Worm (Caenorhabditis elegans) whole organism, young adult: ENCODE measurements around the gene deb-1.
A peak's percentile ranks its signal among the peaks of the same experiment; 100 is the strongest.

Experiments
- B0019.2 ChIP-seq: fragments of 200-800 bp; sonication (Bioruptor generic); conservative IDR thresholded peaks from 2 replicates; pipeline ENCODE4 v1.3.6; 2022; ENCODE audit warnings: missing genetic modification reagents, missing genetic modification characterization, missing compliant biosample characterization
- F10E7.11 ChIP-seq: sonication (generic microtip); optimal IDR thresholded peaks from 2 replicates; lab custom pipeline; 2017; ENCODE audit warnings: mild to moderate bottlenecking, missing genetic modification characterization, moderate library complexity, missing compliant biosample characterization
- F37B4.10 ChIP-seq: fragments of 200-800 bp; sonication (Bioruptor generic); IDR thresholded peaks from 2 replicates; pipeline ENCODE4 v1.3.6; 2022; ENCODE audit warnings: missing genetic modification characterization, missing compliant biosample characterization
- F39B2.1 ChIP-seq: fragments of 200-800 bp; sonication (Bioruptor generic); IDR thresholded peaks from 2 replicates; pipeline ENCODE4 v1.3.6; 2022; ENCODE audit warnings: missing genetic modification reagents, missing genetic modification characterization, missing compliant biosample characterization
- T07F8.4 ChIP-seq: sonication (generic microtip); optimal IDR thresholded peaks from 2 replicates; lab custom pipeline; 2016; ENCODE audit warnings: mild to moderate bottlenecking, missing genetic modification characterization, moderate library complexity, missing compliant biosample characterization
- Y53G8AR.9 ChIP-seq: fragments of 200-800 bp; sonication (Bioruptor generic); conservative IDR thresholded peaks from 2 replicates; pipeline ENCODE4 v1.3.6; 2022; ENCODE audit warnings: missing genetic modification reagents, missing genetic modification characterization, missing compliant biosample characterization
- Y67H2A.10 ChIP-seq: fragments of 200-800 bp; sonication (Bioruptor generic); conservative IDR thresholded peaks from 2 replicates; pipeline ENCODE4 v1.3.6; 2022; ENCODE audit warnings: missing genetic modification reagents, missing genetic modification characterization, missing compliant biosample characterization
- Y79H2A.3 ChIP-seq: fragments of 200-800 bp; sonication (Bioruptor generic); conservative IDR thresholded peaks from 2 replicates; pipeline ENCODE4 v1.3.6; 2022; ENCODE audit warnings: missing genetic modification reagents, missing genetic modification characterization, missing compliant biosample characterization
- attf-3 ChIP-seq: fragments of 200-800 bp; sonication (Bioruptor generic); conservative IDR thresholded peaks from 2 replicates; pipeline ENCODE4 v1.3.6; 2022; ENCODE audit warnings: missing genetic modification reagents, missing genetic modification characterization, missing compliant biosample characterization
- bed-2 ChIP-seq: fragments of 200-800 bp; sonication (Bioruptor generic); IDR thresholded peaks from 2 replicates; pipeline ENCODE4 v1.3.6; 2022; ENCODE audit warnings: missing genetic modification reagents, missing genetic modification characterization, missing compliant biosample characterization
- ceh-58 ChIP-seq: fragments of 200-800 bp; sonication (Bioruptor generic); IDR thresholded peaks from 2 replicates; pipeline ENCODE4 v1.3.6; 2022; ENCODE audit warnings: missing genetic modification characterization, missing compliant biosample characterization
- ceh-79 ChIP-seq: sonication (generic microtip); optimal IDR thresholded peaks from 2 replicates; lab custom pipeline; 2017; ENCODE audit warnings: mild to moderate bottlenecking, missing genetic modification characterization, missing compliant biosample characterization
- ceh-91 ChIP-seq: fragments of 200-800 bp; sonication (Bioruptor generic); IDR thresholded peaks from 2 replicates; pipeline ENCODE4 v1.3.6; 2022; ENCODE audit warnings: missing genetic modification reagents, missing genetic modification characterization, missing compliant biosample characterization
- chd-7 ChIP-seq: sonication (generic microtip); optimal IDR thresholded peaks from 2 replicates; lab custom pipeline; 2016; ENCODE audit warnings: mild to moderate bottlenecking, missing genetic modification characterization, moderate library complexity, missing compliant biosample characterization
- dpff-1 ChIP-seq: sonication (generic microtip); optimal IDR thresholded peaks from 2 replicates; lab custom pipeline; 2017; ENCODE audit warnings: mild to moderate bottlenecking, missing genetic modification characterization, missing compliant biosample characterization
- ekl-4 ChIP-seq: fragments of 200-800 bp; sonication (Bioruptor generic); IDR thresholded peaks from 2 replicates; pipeline ENCODE4 v1.3.6; 2022; ENCODE audit warnings: missing genetic modification reagents, missing genetic modification characterization, missing compliant biosample characterization
- hmg-20 ChIP-seq: fragments of 200-800 bp; sonication (Bioruptor generic); IDR thresholded peaks from 2 replicates; pipeline ENCODE4 v1.3.6; 2022; ENCODE audit warnings: missing genetic modification reagents, missing genetic modification characterization, missing compliant biosample characterization
- hrde-1 ChIP-seq: sonication (generic microtip); optimal IDR thresholded peaks from 2 replicates; lab custom pipeline; 2016; ENCODE audit warnings: missing genetic modification characterization, mild to moderate bottlenecking, missing compliant biosample characterization, moderate library complexity, missing genotype, missing genetic modification reagents, borderline replicate concordance
- hsf-1 ChIP-seq: fragments of 200-800 bp; sonication (Bioruptor generic); IDR thresholded peaks from 2 replicates; pipeline ENCODE4 v1.3.6; 2022; ENCODE audit warnings: missing genetic modification reagents, missing genetic modification characterization, missing compliant biosample characterization
- lag-1 ChIP-seq: fragments of 200-800 bp; sonication (Bioruptor generic); IDR thresholded peaks from 2 replicates; pipeline ENCODE4 v1.3.6; 2022; ENCODE audit warnings: missing genetic modification reagents, missing genetic modification characterization, missing compliant biosample characterization
- let-526 ChIP-seq: fragments of 200-800 bp; sonication (Bioruptor generic); IDR thresholded peaks from 2 replicates; pipeline ENCODE4 v1.3.6; 2022; ENCODE audit warnings: missing genetic modification reagents, missing genetic modification characterization, missing compliant biosample characterization
- let-607 ChIP-seq, 2 experiments: fragments of 200-800 bp in 1 of 2; sonication (Bioruptor generic) in 1 of 2; sonication (generic microtip) in 1 of 2; optimal IDR thresholded peaks; 2 replicates each; lab custom pipeline; 2016 to 2018; ENCODE audit warnings: mild to moderate bottlenecking in 2 of 2, missing compliant biosample characterization in 2 of 2, missing genetic modification characterization in 2 of 2, moderate library complexity in 2 of 2, missing genotype in 1 of 2
- lin-26 ChIP-seq: fragments of 200-800 bp; sonication (Bioruptor generic); IDR thresholded peaks from 2 replicates; pipeline ENCODE4 v1.3.6; 2022; ENCODE audit warnings: missing genetic modification reagents, missing genetic modification characterization, missing compliant biosample characterization
- lin-35 ChIP-seq, 3 experiments: fragments of 150-350 bp in 2 of 3; sonication (generic microtip) in 1 of 3; optimal IDR thresholded peaks; 2 replicates each; lab custom pipeline; 2014 to 2018; ENCODE audit warnings: missing biosample characterization in 3 of 3, missing genetic modification characterization in 3 of 3, missing genetic modification reagents in 3 of 3
- madf-6 ChIP-seq: fragments of 200-800 bp; sonication (Bioruptor generic); IDR thresholded peaks from 2 replicates; pipeline ENCODE4 v1.3.6; 2022; ENCODE audit warnings: missing genetic modification reagents, missing genetic modification characterization, missing compliant biosample characterization
- mel-28 ChIP-seq: sonication (generic microtip); optimal IDR thresholded peaks from 2 replicates; lab custom pipeline; 2016; ENCODE audit warnings: borderline replicate concordance, mild to moderate bottlenecking, missing genetic modification characterization, missing compliant biosample characterization
- mes-4 ChIP-seq: sonication (generic microtip); optimal IDR thresholded peaks from 2 replicates; lab custom pipeline; 2016; ENCODE audit warnings: missing genotype, missing genetic modification characterization, missing compliant biosample characterization
- nfya-1 ChIP-seq: sonication (generic microtip); optimal IDR thresholded peaks from 2 replicates; lab custom pipeline; 2017; ENCODE audit warnings: antibody characterized with exemption, missing compliant biosample characterization, missing genetic modification characterization, borderline replicate concordance; ENCODE audit not compliant: insufficient read depth
- nfya-2 ChIP-seq: fragments of 200-800 bp; sonication (Bioruptor generic); IDR thresholded peaks from 2 replicates; pipeline ENCODE4 v1.3.6; 2022; ENCODE audit warnings: missing genetic modification reagents, missing genetic modification characterization, missing compliant biosample characterization
- nfyb-1 ChIP-seq: fragments of 200-800 bp; sonication (Bioruptor generic); IDR thresholded peaks from 2 replicates; pipeline ENCODE4 v1.3.6; 2022; ENCODE audit warnings: missing genetic modification reagents, missing genetic modification characterization, missing compliant biosample characterization
- pbrm-1 ChIP-seq: fragments of 200-800 bp; sonication (Bioruptor generic); IDR thresholded peaks from 2 replicates; pipeline ENCODE4 v1.3.6; 2022; ENCODE audit warnings: missing genetic modification reagents, missing genetic modification characterization, missing compliant biosample characterization
- pha-4 ChIP-seq: fragments of 150-350 bp; sonication (generic microtip); optimal IDR thresholded peaks from 2 replicates; lab custom pipeline; 2014; ENCODE audit warnings: missing biosample characterization, missing genetic modification reagents, missing genetic modification characterization
- rpc-1 ChIP-seq, 2 experiments: fragments of 150-350 bp in 1 of 2; sonication (generic microtip) in 1 of 2; optimal IDR thresholded peaks; 2 replicates each; lab custom pipeline; 2014 to 2018; ENCODE audit warnings: missing biosample characterization in 1 of 2, missing genetic modification characterization in 1 of 2, missing genetic modification reagents in 1 of 2, missing genotype in 1 of 2
- sdz-38 ChIP-seq: sonication (generic microtip); optimal IDR thresholded peaks from 2 replicates; lab custom pipeline; 2016; ENCODE audit warnings: missing genotype, missing genetic modification characterization, missing compliant biosample characterization
- snpc-1.1 ChIP-seq: sonication (generic microtip); optimal IDR thresholded peaks from 2 replicates; lab custom pipeline; 2017; ENCODE audit warnings: missing genetic modification characterization, mild to moderate bottlenecking, missing compliant biosample characterization, antibody characterized with exemption, moderate library complexity, missing genotype, missing genetic modification reagents; ENCODE audit not compliant: insufficient read depth
- snpc-1.3 ChIP-seq: sonication (generic microtip); optimal IDR thresholded peaks from 2 replicates; lab custom pipeline; 2017; ENCODE audit warnings: missing genetic modification characterization, mild to moderate bottlenecking, missing compliant biosample characterization, antibody characterized with exemption, moderate library complexity, missing genotype, missing genetic modification reagents; ENCODE audit not compliant: insufficient read depth
- snpc-4 ChIP-seq, 5 experiments: fragments of 150-350 bp in 1 of 5; sonication (generic microtip) in 4 of 5; optimal IDR thresholded peaks; 2 replicates each; lab custom pipeline; 2014 to 2018; ENCODE audit warnings: missing genetic modification characterization in 5 of 5, missing biosample characterization in 3 of 5, antibody characterized with exemption in 2 of 5, mild to moderate bottlenecking in 2 of 5, missing compliant biosample characterization in 2 of 5, missing genotype in 2 of 5, moderate library complexity in 2 of 5, missing genetic modification reagents in 1 of 5
- tbp1 ChIP-seq: fragments of 200-800 bp; sonication (Bioruptor generic); optimal IDR thresholded peaks from 2 replicates; lab custom pipeline; 2018; ENCODE audit warnings: mild to moderate bottlenecking, missing genetic modification characterization, missing compliant biosample characterization
- tbx-9 ChIP-seq: sonication (generic microtip); optimal IDR thresholded peaks from 2 replicates; lab custom pipeline; 2016; ENCODE audit warnings: borderline replicate concordance, missing genetic modification characterization, inconsistent platforms, missing compliant biosample characterization
- xnd-1 ChIP-seq: sonication (generic microtip); optimal IDR thresholded peaks from 2 replicates; lab custom pipeline; 2016; ENCODE audit warnings: missing genotype, missing genetic modification reagents, missing genetic modification characterization, missing compliant biosample characterization
- zim-3 ChIP-seq: sonication (generic microtip); optimal IDR thresholded peaks from 2 replicates; lab custom pipeline; 2017; ENCODE audit warnings: mild to moderate bottlenecking, missing genetic modification characterization, moderate library complexity, missing compliant biosample characterization
- ztf-25 ChIP-seq: fragments of 200-800 bp; sonication (Bioruptor generic); IDR thresholded peaks from 2 replicates; pipeline ENCODE4 v1.3.6; 2022; ENCODE audit warnings: missing genetic modification reagents, missing genetic modification characterization, missing compliant biosample characterization
- ztf-6 ChIP-seq: fragments of 200-800 bp; sonication (Bioruptor generic); IDR thresholded peaks from 2 replicates; pipeline ENCODE4 v1.3.6; 2022; ENCODE audit warnings: missing genetic modification reagents, missing genetic modification characterization, missing compliant biosample characterization

The deb-1 gene

DNA sequence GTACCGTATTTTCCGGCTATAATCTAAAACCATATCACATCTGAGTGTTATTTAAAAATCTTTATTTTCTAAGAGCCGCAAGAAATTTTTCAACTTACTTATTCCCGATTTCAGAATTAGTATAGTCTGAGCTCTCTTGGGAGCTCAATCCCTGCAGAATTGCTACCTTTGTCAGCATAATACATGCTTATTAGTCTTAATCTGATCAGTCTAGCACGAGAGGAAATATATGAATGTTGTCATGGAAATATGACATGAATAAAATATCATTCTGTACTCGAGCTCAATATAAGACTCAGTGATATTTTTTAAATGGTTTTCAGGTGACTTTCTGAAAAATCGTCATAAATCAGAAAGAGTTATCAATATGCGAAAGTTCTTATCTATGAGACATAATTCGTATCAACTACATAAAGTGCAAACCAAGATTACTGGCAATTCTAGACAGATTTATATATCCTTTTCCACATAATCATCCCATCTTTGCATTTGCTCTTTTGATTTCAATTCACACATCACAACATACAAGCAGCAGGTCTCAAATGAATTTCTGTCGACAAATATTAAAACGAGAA is 48.6 kb downstream of the deb-1 start:
- TF ChIP-seq lag-1 (GFP tag; lab: Robert Waterston, UW) (no peak), lin-26 (no peak), ztf-6 (GFP tag; lab: Robert Waterston, UW) (no peak), let-526 (GFP tag; lab: Robert Waterston, UW) (no peak), ceh-58 (no peak)
- TF ChIP-seq, all 124 proteins: peak for 0

DNA sequence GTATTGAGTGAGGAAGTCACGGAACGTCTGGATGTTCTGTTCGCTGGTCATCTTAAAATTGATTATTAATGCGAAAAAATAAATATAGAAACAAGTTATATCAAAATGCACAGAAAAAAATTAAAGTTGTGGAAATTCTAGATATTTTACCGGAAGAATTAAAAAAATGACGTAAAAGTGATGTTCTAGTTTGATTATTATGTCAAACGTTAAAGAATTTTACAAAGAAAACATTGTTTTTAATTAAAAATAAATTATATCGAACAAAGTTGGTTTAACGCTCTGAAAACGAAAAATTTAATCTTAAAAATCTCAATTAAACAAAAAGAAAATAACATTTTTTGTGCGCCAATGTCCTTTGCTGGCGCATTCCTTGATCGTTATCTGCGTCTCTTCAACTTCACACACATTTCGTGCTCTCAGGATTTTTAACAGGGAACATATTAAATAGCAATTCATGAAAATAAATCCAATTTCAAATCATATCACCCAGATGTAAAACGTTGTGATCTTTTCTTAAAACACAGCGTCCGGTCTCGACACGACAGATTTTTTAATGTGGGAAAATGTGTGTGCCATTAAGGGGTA is 49.4 kb downstream of the deb-1 start, which contains the start of gene tin-9.1:
tin-9.1 (minus strand) TSS at position 51 of the 588 bp plus-strand sequence.
- no peak for TF ChIP-seq ztf-25 (GFP tag; lab: Robert Waterston, UW)
- TF ChIP-seq Y53G8AR.9 (GFP tag; lab: Robert Waterston, UW) = no peak
- TF ChIP-seq ceh-91 (GFP tag; lab: Robert Waterston, UW) = 0 out of 2 replicates have a peak, but pooled peaks have one; percentile 24
- TF ChIP-seq dpff-1 (tag; lab: Kevin White, UChicago) = no peak
- TF ChIP-seq snpc-4 (GFP tag; optimal IDR thresholded peaks at IDR 0.05; lab: Kevin White, UChicago) = peak; percentile 17
- peak in 3 of 4 experiments; percentile 29 to 68 (median 49) for TF ChIP-seq snpc-4 (tag; optimal IDR thresholded peaks at IDR 0.05; lab: Kevin White, UChicago)
- TF ChIP-seq lin-35 (GFP tag; optimal IDR thresholded peaks at IDR 0.05; lab: Kevin White, UChicago) = peak in 1 of 3 experiments; percentile 67
- no peak for TF ChIP-seq Y79H2A.3
- TF ChIP-seq zim-3 (tag; lab: Kevin White, UChicago) = no peak
- no peak for TF ChIP-seq pbrm-1
- peak; percentile 31 for TF ChIP-seq tbp1 (GFP tag; lab: Kevin White, UChicago)
- no peak for TF ChIP-seq mel-28 (tag; lab: Kevin White, UChicago)
- no peak for TF ChIP-seq ceh-79
- TF ChIP-seq sdz-38 (tag; lab: Kevin White, UChicago) = no peak
- TF ChIP-seq nfya-2 = no peak
- TF ChIP-seq nfyb-1 (GFP tag; lab: Robert Waterston, UW) = 0 out of 2 replicates have a peak, but pooled peaks have one; percentile 50
- no peak for TF ChIP-seq attf-3 (GFP tag; lab: Robert Waterston, UW)
- TF ChIP-seq nfya-1 = no peak
- TF ChIP-seq F10E7.11 (tag; lab: Kevin White, UChicago) = no peak
- 0 out of 2 replicates have a peak, but pooled peaks have one; percentile 50 for TF ChIP-seq ekl-4 (GFP tag; lab: Robert Waterston, UW)
- no peak for TF ChIP-seq rpc-1 (optimal IDR thresholded peaks at IDR 0.05; lab: Kevin White, UChicago)
- TF ChIP-seq rpc-1 (tag; optimal IDR thresholded peaks at IDR 0.05; lab: Kevin White, UChicago) = no peak
- no peak for TF ChIP-seq snpc-1.1 (tag; lab: Kevin White, UChicago)
- no peak for TF ChIP-seq F39B2.1
- no peak for TF ChIP-seq lag-1 (GFP tag; lab: Robert Waterston, UW)
- no peak for TF ChIP-seq chd-7 (tag; lab: Kevin White, UChicago)
- no peak for TF ChIP-seq snpc-1.3 (tag; lab: Kevin White, UChicago)
- TF ChIP-seq mes-4 (tag; lab: Kevin White, UChicago) = no peak
- no peak for TF ChIP-seq pha-4 (tag; lab: Kevin White, UChicago)
- TF ChIP-seq Y67H2A.10 (GFP tag; lab: Robert Waterston, UW) = no peak
- no peak for TF ChIP-seq xnd-1
- TF ChIP-seq hsf-1 = no peak
- no peak for TF ChIP-seq F37B4.10
- TF ChIP-seq T07F8.4 (tag; lab: Kevin White, UChicago) = no peak
- peak in 1 of 2 experiments; percentile 1 for TF ChIP-seq let-607 (tag; optimal IDR thresholded peaks at IDR 0.05; lab: Kevin White, UChicago)
- no peak for TF ChIP-seq tbx-9 (tag; lab: Kevin White, UChicago)
- no peak for TF ChIP-seq bed-2 (GFP tag; lab: Robert Waterston, UW)
- TF ChIP-seq madf-6 = peak; percentile 73
- TF ChIP-seq hrde-1 (tag; lab: Kevin White, UChicago) = no peak
- no peak for TF ChIP-seq B0019.2
- TF ChIP-seq hmg-20 (GFP tag; lab: Robert Waterston, UW) = no peak
